Worm (Caenorhabditis elegans) whole organism, mixed stage, embryonic: ENCODE measurements around the gene lgx-1.

Experiments
- M03D4.4 ChIP-seq: sonication (generic microtip); optimal IDR thresholded peaks from 2 replicates; lab custom pipeline; 2017; ENCODE audit warnings: mild to moderate bottlenecking, missing genetic modification characterization, missing compliant biosample characterization
- bed-3 ChIP-seq: fragments of 200-800 bp; sonication (Bioruptor generic); optimal IDR thresholded peaks from 3 replicates; lab custom pipeline; 2018; ENCODE audit warnings: mild to moderate bottlenecking, missing genetic modification characterization, moderate library complexity, missing compliant biosample characterization
- blmp-1 ChIP-seq: fragments of 150-350 bp; optimal IDR thresholded peaks from 2 replicates; lab custom pipeline; 2014; ENCODE audit warnings: missing biosample characterization, missing genetic modification characterization
- ces-1 ChIP-seq: fragments of 150-350 bp; optimal IDR thresholded peaks from 2 replicates; lab custom pipeline; 2014; ENCODE audit warnings: missing biosample characterization, missing genetic modification reagents, missing genetic modification characterization
- cnd-1 ChIP-seq: fragments of 200-800 bp; sonication (Bioruptor generic); optimal IDR thresholded peaks from 2 replicates; lab custom pipeline; 2018; ENCODE audit warnings: mild to moderate bottlenecking, missing genetic modification characterization, missing compliant biosample characterization
- drap-1 ChIP-seq: fragments of 200-800 bp; sonication (Bioruptor generic); optimal IDR thresholded peaks from 3 replicates; lab custom pipeline; 2018; ENCODE audit warnings: mild to moderate bottlenecking, missing genetic modification characterization, missing compliant biosample characterization
- elt-1 ChIP-seq: sonication (generic microtip); optimal IDR thresholded peaks from 2 replicates; lab custom pipeline; 2017; ENCODE audit warnings: missing genetic modification characterization, mild to moderate bottlenecking, missing compliant biosample characterization, antibody characterized with exemption, moderate library complexity, borderline replicate concordance; ENCODE audit not compliant: insufficient read depth
- flh-1 ChIP-seq: fragments of 200-800 bp; sonication (Bioruptor generic); optimal IDR thresholded peaks from 2 replicates; lab custom pipeline; 2018; ENCODE audit warnings: mild to moderate bottlenecking, missing genetic modification characterization, moderate library complexity, missing compliant biosample characterization
- ham-2 ChIP-seq: fragments of 200-800 bp; sonication (Bioruptor generic); optimal IDR thresholded peaks from 2 replicates; lab custom pipeline; 2018; ENCODE audit warnings: mild to moderate bottlenecking, missing genetic modification characterization, missing compliant biosample characterization
- hlh-1 ChIP-seq: fragments of 150-350 bp; optimal IDR thresholded peaks from 2 replicates; lab custom pipeline; 2014; ENCODE audit warnings: missing biosample characterization, missing genetic modification reagents, missing genetic modification characterization
- lin-32 ChIP-seq: fragments of 200-800 bp; sonication (Bioruptor generic); optimal IDR thresholded peaks from 2 replicates; lab custom pipeline; 2018; ENCODE audit warnings: mild to moderate bottlenecking, missing genetic modification characterization, missing compliant biosample characterization
- mab-5 ChIP-seq: fragments of 150-350 bp; optimal IDR thresholded peaks from 2 replicates; lab custom pipeline; 2014; ENCODE audit warnings: missing biosample characterization, missing genetic modification characterization
- mls-2 ChIP-seq: sonication (generic microtip); optimal IDR thresholded peaks from 2 replicates; lab custom pipeline; 2016; ENCODE audit warnings: mild to moderate bottlenecking, missing genetic modification characterization, moderate library complexity, missing compliant biosample characterization
- nhr-12 ChIP-seq: fragments of 150-350 bp; optimal IDR thresholded peaks from 2 replicates; lab custom pipeline; 2014; ENCODE audit warnings: missing biosample characterization, missing genetic modification characterization
- nhr-2 ChIP-seq: fragments of 150-350 bp; optimal IDR thresholded peaks from 2 replicates; lab custom pipeline; 2014; ENCODE audit warnings: missing biosample characterization, missing genetic modification characterization
- nhr-28 ChIP-seq: fragments of 150-350 bp; optimal IDR thresholded peaks from 2 replicates; lab custom pipeline; 2014; ENCODE audit warnings: missing biosample characterization, missing genetic modification characterization
- nhr-76 ChIP-seq: sonication (generic microtip); optimal IDR thresholded peaks from 2 replicates; lab custom pipeline; 2017; ENCODE audit warnings: missing biosample characterization, missing genetic modification characterization
- pha-4 ChIP-seq: fragments of 150-350 bp; optimal IDR thresholded peaks from 2 replicates; lab custom pipeline; 2018; ENCODE audit warnings: missing biosample characterization, missing genetic modification reagents, missing genetic modification characterization
- sem-2 ChIP-seq: fragments of 200-800 bp; sonication (Bioruptor generic); optimal IDR thresholded peaks from 2 replicates; lab custom pipeline; 2018; ENCODE audit warnings: mild to moderate bottlenecking, missing genetic modification characterization, missing compliant biosample characterization
- snpc-4 ChIP-seq: fragments of 150-350 bp; optimal IDR thresholded peaks from 2 replicates; lab custom pipeline; 2014; ENCODE audit warnings: missing biosample characterization, missing genetic modification characterization
- tbx-8 ChIP-seq: fragments of 200-800 bp; sonication (Bioruptor generic); optimal IDR thresholded peaks from 2 replicates; lab custom pipeline; 2018; ENCODE audit warnings: mild to moderate bottlenecking, missing genetic modification characterization, moderate library complexity, missing compliant biosample characterization
- unc-120 ChIP-seq: sonication (generic microtip); optimal IDR thresholded peaks from 2 replicates; lab custom pipeline; 2017; ENCODE audit warnings: missing genetic modification characterization, missing compliant biosample characterization; ENCODE audit not compliant: poor library complexity, severe bottlenecking
- ztf-11 ChIP-seq: fragments of 150-350 bp; optimal IDR thresholded peaks from 2 replicates; lab custom pipeline; 2014; ENCODE audit warnings: missing biosample characterization, missing genetic modification characterization

Gene lgx-1

ce11 chrX:5519567-5519966, 18.7 kb downstream of the lgx-1 start:
- no peak for TF ChIP-seq pha-4 (tag; lab: Kevin White, UChicago)
- peak; percentile 99 for TF ChIP-seq ces-1

DNA sequence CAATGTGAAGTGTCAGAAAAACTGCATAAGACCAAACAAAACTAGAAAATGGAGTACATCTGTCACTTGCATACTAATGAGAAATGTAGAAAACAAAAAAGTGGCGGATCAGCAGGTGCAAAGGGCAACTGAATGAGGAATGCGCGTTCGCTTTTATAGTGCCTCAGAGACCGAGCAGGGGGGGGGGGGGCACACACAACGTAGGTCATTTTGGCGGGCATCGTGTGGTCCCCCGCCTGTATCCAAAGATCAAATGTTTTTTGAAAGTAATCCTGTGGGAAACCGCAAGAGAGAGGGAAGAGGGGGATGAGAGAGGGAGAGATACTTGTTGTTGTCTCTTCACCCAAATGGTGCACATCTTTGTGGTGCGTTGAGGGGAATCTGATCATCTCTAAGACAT, 20.0 kb downstream of the lgx-1 start:
- TF ChIP-seq cnd-1 (peak; percentile 42), nhr-2 (peak; percentile 62), mls-2 (tag; lab: Kevin White, UChicago) (peak; percentile 56), ztf-11 (no peak), ham-2 (GFP tag; lab: Kevin White, UChicago) (no peak), drap-1 (peak; percentile 2), pha-4 (tag; lab: Kevin White, UChicago) (no peak)

ce11 chrX:5517844-5518243, 20.5 kb downstream of the lgx-1 start:
- TF ChIP-seq ces-1: no peak
- TF ChIP-seq drap-1: no peak
- TF ChIP-seq blmp-1 (tag; lab: Kevin White, UChicago): no peak
- TF ChIP-seq unc-120: no peak
- TF ChIP-seq mls-2 (tag; lab: Kevin White, UChicago): no peak
- no peak for TF ChIP-seq tbx-8 (GFP tag; lab: Kevin White, UChicago)
- TF ChIP-seq pha-4 (tag; lab: Kevin White, UChicago): no peak
- no peak for TF ChIP-seq ztf-11
- TF ChIP-seq nhr-76 (tag; lab: Kevin White, UChicago): no peak
- TF ChIP-seq lin-32 (GFP tag; lab: Kevin White, UChicago): no peak
- TF ChIP-seq bed-3 (GFP tag; lab: Kevin White, UChicago): no peak

DNA sequence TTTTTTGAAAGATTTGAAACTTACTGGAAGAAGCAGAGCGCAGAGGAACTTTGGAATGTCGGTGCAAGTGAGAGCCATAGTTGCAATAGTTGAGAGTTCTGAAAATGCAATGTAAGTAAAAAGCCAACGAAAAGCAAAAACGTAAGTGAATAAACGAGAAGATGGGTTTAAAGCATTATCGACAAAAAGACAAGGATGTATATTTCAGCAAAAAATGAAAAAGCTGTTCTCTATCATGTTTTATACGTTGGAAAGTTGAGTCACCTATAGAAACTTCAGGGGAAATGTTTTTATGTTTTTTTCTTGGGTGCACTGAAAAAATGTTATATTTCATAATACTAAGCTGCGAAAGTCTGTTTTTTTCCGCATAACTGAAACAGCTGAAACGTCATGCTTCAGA, 21.3 kb downstream of the lgx-1 start, which contains the start of gene T23F2.5:
Gene T23F2.5 (minus strand): TSS at position 101 of the 400 bp plus-strand sequence.
- TF ChIP-seq pha-4 (tag; lab: Kevin White, UChicago) (no peak), nhr-76 (tag; lab: Kevin White, UChicago) (no peak), snpc-4 (tag; lab: Kevin White, UChicago) (no peak)
- TF ChIP-seq, all 35 proteins: peak for 0

DNA sequence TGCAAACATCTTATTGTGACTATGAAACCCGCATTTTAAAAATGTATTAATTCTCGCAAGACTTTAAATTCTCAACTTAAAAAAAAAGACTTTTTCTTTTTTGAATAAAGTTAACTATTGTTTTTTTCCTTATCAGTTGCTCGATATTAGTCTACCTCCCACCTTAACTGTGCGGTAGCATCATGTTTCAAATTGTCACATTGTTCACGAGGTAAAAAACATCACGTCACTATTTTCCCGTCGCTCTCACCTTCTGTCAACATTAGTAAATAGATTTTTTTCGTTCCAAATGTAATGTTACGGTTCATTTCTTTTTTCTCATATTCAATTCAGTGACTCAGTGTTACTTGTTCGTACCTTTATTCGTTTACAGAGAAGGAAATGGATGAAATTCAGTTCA, 22.0 kb downstream of the lgx-1 start:
- TF ChIP-seq nhr-2: no peak
- no peak for TF ChIP-seq drap-1
- no peak for TF ChIP-seq nhr-28 (tag; lab: Kevin White, UChicago)
- TF ChIP-seq sem-2 (GFP tag; lab: Kevin White, UChicago): no peak
- TF ChIP-seq cnd-1: no peak
- no peak for TF ChIP-seq blmp-1 (tag; lab: Kevin White, UChicago)
- no peak for TF ChIP-seq mab-5 (tag; lab: Kevin White, UChicago)
- TF ChIP-seq snpc-4 (tag; lab: Kevin White, UChicago): no peak

ce11 chrX:5515459-5515858, 22.9 kb downstream of the lgx-1 start:
- TF ChIP-seq tbx-8 (GFP tag; lab: Kevin White, UChicago) (no peak), ces-1 (peak; percentile 92)

DNA sequence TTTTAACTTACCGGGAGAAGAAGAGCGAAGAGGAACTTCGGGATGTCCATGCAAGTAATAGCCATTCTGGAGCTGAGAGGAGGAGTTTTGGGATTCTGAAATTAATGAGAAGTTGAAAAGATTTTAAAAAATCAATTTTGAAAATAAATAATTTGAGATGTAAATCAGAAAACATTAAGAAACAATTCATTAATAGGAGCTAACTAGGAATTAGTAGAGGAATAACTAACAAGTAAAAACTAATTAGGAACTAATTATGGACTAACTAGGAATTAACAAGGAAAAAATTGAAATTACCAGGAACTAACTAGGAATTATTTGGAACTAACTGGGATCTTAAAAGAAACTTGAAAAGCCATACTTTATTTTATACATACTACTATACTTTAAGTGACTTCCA, 23.3 kb downstream of the lgx-1 start, which contains the start of gene T23F2.4:
Gene T23F2.4 (minus strand): TSS at position 101 of the 400 bp plus-strand sequence.
- TF ChIP-seq nhr-76 (tag; lab: Kevin White, UChicago) (no peak), flh-1 (GFP tag; lab: Kevin White, UChicago) (no peak), blmp-1 (tag; lab: Kevin White, UChicago) (no peak), nhr-12 (tag; lab: Kevin White, UChicago) (no peak), pha-4 (tag; lab: Kevin White, UChicago) (no peak), elt-1 (tag; lab: Kevin White, UChicago) (no peak), hlh-1 (tag; lab: Kevin White, UChicago) (no peak), M03D4.4 (no peak), tbx-8 (GFP tag; lab: Kevin White, UChicago) (no peak), drap-1 (no peak), nhr-2 (no peak), nhr-28 (tag; lab: Kevin White, UChicago) (no peak)
- TF ChIP-seq, all 35 proteins: peak for 0

DNA sequence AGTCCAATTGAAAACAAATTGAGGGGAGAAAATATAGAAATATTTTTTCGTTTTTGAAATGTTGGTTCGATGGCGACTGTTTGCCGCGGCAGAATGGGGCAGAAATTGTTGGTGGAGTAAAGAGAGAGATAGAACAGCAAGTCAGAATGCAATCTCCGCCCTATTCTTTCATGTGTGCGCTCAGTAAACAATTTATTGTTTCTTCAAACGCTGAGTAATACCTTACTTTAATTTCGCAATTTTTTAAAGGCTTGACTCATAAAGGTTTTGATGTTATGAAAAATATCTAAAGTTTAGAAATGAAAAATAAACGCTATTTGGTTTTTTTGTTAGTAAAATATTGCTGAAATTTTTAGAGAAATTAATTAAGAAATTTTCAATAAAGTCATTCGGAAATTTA, 24.0 kb downstream of the lgx-1 start:
- TF ChIP-seq ces-1: peak; percentile 31
- no peak for TF ChIP-seq nhr-76 (tag; lab: Kevin White, UChicago)
- TF ChIP-seq, all 35 proteins: peak for 1
